Fruit fly (Drosophila melanogaster) whole organism, prepupa: ENCODE measurements around the gene CG14456.
"Not testable (repeated sequence)": the region's sequence is repeated elsewhere in the genome, so short reads cannot be mapped to it uniquely, and the experiment has no call there.

Experiments used
- CG10669 ChIP-seq: fragments of 200-800 bp; sonication (Bioruptor generic); optimal IDR thresholded peaks from 3 replicates; lab custom pipeline; 2018; ENCODE audit warnings: missing biosample characterization, mild to moderate bottlenecking, missing genetic modification characterization, moderate library complexity
- CG11762 ChIP-seq: fragments of 200-800 bp; sonication (Bioruptor generic); optimal IDR thresholded peaks from 3 replicates; lab custom pipeline; 2016; ENCODE audit warnings: missing biosample characterization, missing genetic modification characterization; ENCODE audit not compliant: insufficient read depth
- CG11902 ChIP-seq: fragments of 200-800 bp; sonication (Bioruptor generic); optimal IDR thresholded peaks from 3 replicates; lab custom pipeline; 2016; ENCODE audit warnings: missing biosample characterization, missing genetic modification characterization
- CG15336 ChIP-seq: fragments of 200-800 bp; sonication (Bioruptor generic); IDR thresholded peaks from 2 replicates; pipeline ENCODE4 v1.3.6; 2022; ENCODE audit warnings: missing biosample characterization, missing genetic modification characterization
- CG1621 ChIP-seq: fragments of 200-800 bp; sonication (Bioruptor generic); optimal IDR thresholded peaks from 3 replicates; lab custom pipeline; 2018; ENCODE audit warnings: missing biosample characterization, mild to moderate bottlenecking, missing genetic modification characterization
- CG16779 ChIP-seq: fragments of 200-800 bp; sonication (Bioruptor generic); optimal IDR thresholded peaks from 3 replicates; lab custom pipeline; 2017; ENCODE audit warnings: missing biosample characterization, mild to moderate bottlenecking, missing genetic modification characterization
- CG3032 ChIP-seq: fragments of 200-800 bp; optimal IDR thresholded peaks from 2 replicates; lab custom pipeline; 2019; ENCODE audit warnings: missing biosample characterization, mild to moderate bottlenecking, missing genetic modification characterization, moderate library complexity
- CG31627 ChIP-seq: fragments of 200-800 bp; sonication (Bioruptor generic); optimal IDR thresholded peaks from 3 replicates; lab custom pipeline; 2016; ENCODE audit warnings: missing biosample characterization, missing genetic modification characterization
- CG32006 ChIP-seq: fragments of 200-800 bp; sonication (Bioruptor generic); optimal IDR thresholded peaks from 3 replicates; lab custom pipeline; 2017; ENCODE audit warnings: missing biosample characterization, mild to moderate bottlenecking, missing genetic modification characterization
- CG3919 ChIP-seq: fragments of 200-800 bp; sonication (Bioruptor generic); optimal IDR thresholded peaks from 3 replicates; lab custom pipeline; 2016; ENCODE audit warnings: missing biosample characterization, missing genetic modification characterization
- CG4318 ChIP-seq: fragments of 200-800 bp; sonication (Bioruptor generic); optimal IDR thresholded peaks from 3 replicates; lab custom pipeline; 2017; ENCODE audit warnings: missing biosample characterization, mild to moderate bottlenecking, missing genetic modification characterization
- CG8319 ChIP-seq: fragments of 200-800 bp; sonication (Bioruptor generic); optimal IDR thresholded peaks from 3 replicates; lab custom pipeline; 2016; ENCODE audit warnings: missing biosample characterization, missing genetic modification characterization
- CG8632 ChIP-seq: fragments of 200-800 bp; sonication (Bioruptor generic); optimal IDR thresholded peaks from 3 replicates; lab custom pipeline; 2016; ENCODE audit warnings: missing biosample characterization, missing genetic modification characterization
- Gug ChIP-seq: fragments of 200-800 bp; sonication (Bioruptor generic); IDR thresholded peaks from 2 replicates; pipeline ENCODE4 v1.3.6; 2022; ENCODE audit warnings: missing biosample characterization, missing genetic modification characterization
- Hr38 ChIP-seq: sonication (Bioruptor generic); optimal IDR thresholded peaks from 2 replicates; lab custom pipeline; 2016; ENCODE audit warnings: missing biosample characterization, missing genetic modification characterization
- Hr4 ChIP-seq: fragments of 200-800 bp; sonication (Bioruptor generic); optimal IDR thresholded peaks from 3 replicates; lab custom pipeline; 2016; ENCODE audit warnings: missing biosample characterization, missing genetic modification characterization
- Sox102F ChIP-seq: fragments of 200-800 bp; sonication (Bioruptor generic); optimal IDR thresholded peaks from 2 replicates; lab custom pipeline; 2016; ENCODE audit warnings: missing biosample characterization, mild to moderate bottlenecking, missing genetic modification characterization
- Sox14 ChIP-seq: fragments of 200-800 bp; sonication (Bioruptor generic); optimal IDR thresholded peaks from 3 replicates; lab custom pipeline; 2016; ENCODE audit warnings: missing biosample characterization, missing genetic modification characterization
- achi ChIP-seq: fragments of 200-800 bp; sonication (Bioruptor generic); optimal IDR thresholded peaks from 3 replicates; lab custom pipeline; 2016; ENCODE audit warnings: missing biosample characterization, missing genetic modification characterization
- cyc ChIP-seq: fragments of 200-800 bp; sonication (Bioruptor generic); optimal IDR thresholded peaks from 3 replicates; lab custom pipeline; 2016; ENCODE audit warnings: missing biosample characterization, missing genetic modification characterization
- dac ChIP-seq: fragments of 200-800 bp; sonication (Bioruptor generic); optimal IDR thresholded peaks from 2 replicates; lab custom pipeline; 2017; ENCODE audit warnings: missing biosample characterization, mild to moderate bottlenecking, missing genetic modification characterization
- fkh ChIP-seq: fragments of 200-800 bp; sonication (Bioruptor generic); optimal IDR thresholded peaks from 3 replicates; lab custom pipeline; 2017; ENCODE audit warnings: missing biosample characterization, mild to moderate bottlenecking, missing genetic modification characterization, moderate library complexity
- lz ChIP-seq: fragments of 200-800 bp; sonication (Bioruptor generic); optimal IDR thresholded peaks from 3 replicates; lab custom pipeline; 2016; ENCODE audit warnings: missing biosample characterization, missing genetic modification characterization
- spab ChIP-seq: fragments of 200-800 bp; sonication (Bioruptor generic); optimal IDR thresholded peaks from 2 replicates; lab custom pipeline; 2017; ENCODE audit warnings: missing biosample characterization, mild to moderate bottlenecking, missing genetic modification characterization, missing genetic modification reagents
- svp ChIP-seq: fragments of 200-800 bp; sonication (Bioruptor generic); peaks from one replicate; lab custom pipeline; 2016; ENCODE audit warnings: missing biosample characterization, missing genetic modification characterization

Gene CG14456

dm6 chr3L:22665110-22665509 is 21.9 kb upstream of the CG14456 start (continued):
- TF ChIP-seq CG4318 (GFP tag; lab: Kevin White, UChicago) (no peak), lz (GFP tag; lab: Kevin White, UChicago) (peak; percentile 27), CG31627 (peak; percentile 46)

dm6 chr3L:22669275-22670006 is 17.6 kb upstream of the CG14456 start, which contains the start of gene Jhbp6:
Gene Jhbp6, plus strand, starts transcription at chr3L:22669956.
- TF ChIP-seq CG16779 (no peak), fkh (GFP tag; lab: Kevin White, UChicago) (peak; percentile 59), Sox14 (GFP tag; lab: Kevin White, UChicago) (no peak), CG32006 (GFP tag; lab: Kevin White, UChicago) (no peak), CG11902 (GFP tag; lab: Kevin White, UChicago) (no peak), svp (GFP tag; lab: Kevin White, UChicago) (peak; percentile 45)

dm6 chr3L:22670174-22670573 is 16.8 kb upstream of the CG14456 start:
- TF ChIP-seq CG15336 (GFP tag; lab: Robert Waterston, UW) = no peak
- no peak for TF ChIP-seq Hr38 (GFP tag; lab: Kevin White, UChicago)
- TF ChIP-seq CG16779 = no peak
- no peak for TF ChIP-seq spab (GFP tag; lab: Kevin White, UChicago)

DNA sequence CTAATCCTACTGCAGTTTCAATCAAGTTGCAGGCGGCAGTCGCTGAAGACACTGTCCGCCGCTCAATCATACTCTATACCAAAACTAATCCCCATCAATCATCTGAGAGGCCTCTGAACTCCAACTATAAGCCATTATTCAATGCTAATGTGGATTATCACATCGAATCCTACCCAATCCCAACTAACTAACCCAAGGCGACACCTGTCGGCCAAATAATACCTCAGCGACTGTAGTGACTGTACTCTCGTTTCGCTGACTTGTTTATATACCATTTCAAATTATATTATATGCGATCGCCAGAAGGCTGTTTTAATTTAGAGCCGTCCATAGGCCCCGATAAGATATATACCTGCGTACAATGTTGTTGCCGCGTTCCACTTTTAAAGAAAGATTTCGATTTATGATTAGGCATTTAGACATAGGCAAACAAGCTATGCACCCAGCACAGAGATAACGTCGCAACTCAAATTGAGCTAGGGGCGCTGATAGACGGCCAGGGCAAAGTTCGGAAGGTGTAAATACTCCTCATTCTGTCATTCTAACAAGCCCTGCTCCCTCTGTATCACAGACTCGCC is 15.2 kb upstream of the CG14456 start:
- TF ChIP-seq dac = no peak
- TF ChIP-seq CG3919 (GFP tag; lab: Kevin White, UChicago) = no peak
- peak; percentile 55 for TF ChIP-seq fkh (GFP tag; lab: Kevin White, UChicago)

DNA sequence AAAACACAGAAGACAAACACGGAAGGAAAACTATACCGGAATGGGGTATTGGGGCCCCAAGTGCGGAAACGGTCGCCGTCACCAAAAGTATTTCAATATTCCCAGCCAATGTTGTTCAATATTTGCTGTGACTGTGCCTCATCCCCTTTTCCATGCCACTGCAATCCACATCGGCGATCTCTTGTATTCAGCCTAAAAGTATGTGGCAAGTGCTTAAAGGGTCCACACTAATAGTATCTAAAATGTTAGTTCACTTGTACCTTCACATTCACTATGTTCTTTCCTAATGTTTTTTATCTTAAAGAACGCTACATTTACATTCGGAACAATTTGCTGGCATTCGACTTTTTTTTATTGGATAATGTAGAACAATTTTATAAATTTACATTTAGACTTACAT is 6.1 kb upstream of the CG14456 start:
- TF ChIP-seq CG11902 (GFP tag; lab: Kevin White, UChicago) (no peak), CG3032 (tag; lab: Kevin White, UChicago) (peak; percentile 61), CG10669 (GFP tag; lab: Kevin White, UChicago) (no peak), achi (GFP tag; lab: Kevin White, UChicago) (no peak), cyc (GFP tag; lab: Kevin White, UChicago) (no peak)

dm6 chr3L:22692428-22692827 is 5.4 kb downstream of the CG14456 start, which contains the start of gene CG14454:
Gene CG14454, minus strand, starts transcription at chr3L:22692528.
- not testable (repeated sequence) for TF ChIP-seq CG16779; CG8319; CG11762 (GFP tag; lab: Kevin White, UChicago)
- TF ChIP-seq, all 60 proteins: peak for 0; not testable (repeated sequence) for 60

DNA sequence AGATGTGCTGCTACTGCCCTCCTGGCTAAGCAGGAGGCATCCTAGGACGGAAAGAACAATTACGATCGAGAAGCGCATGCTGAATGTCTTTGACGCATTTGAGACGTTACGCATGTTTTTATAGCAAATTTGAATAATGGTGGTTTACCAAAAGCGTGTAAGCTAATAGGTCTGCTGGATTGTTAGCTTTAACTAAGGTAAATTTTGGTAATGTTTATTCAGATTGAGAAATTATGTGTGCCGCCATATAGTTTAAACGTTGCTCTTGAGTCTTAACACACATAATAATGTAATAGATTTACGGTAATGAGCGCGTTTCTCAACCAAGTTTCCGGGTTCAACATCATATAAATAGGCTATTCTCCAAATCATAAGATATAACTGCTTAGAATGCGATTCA is 6.7 kb downstream of the CG14456 start, which contains the start of the genes CG12546 and CG14453:
Gene CG12546 (minus strand): TSS at position 101 of the 400 bp plus-strand sequence.
Gene CG14453 (plus strand): TSS at position 372 of the 400 bp plus-strand sequence.
- TF ChIP-seq CG32006 (GFP tag; lab: Kevin White, UChicago) (no peak), cyc (GFP tag; lab: Kevin White, UChicago) (no peak), Gug (no peak), Hr4 (GFP tag; lab: Kevin White, UChicago) (no peak), CG8632 (GFP tag; lab: Kevin White, UChicago) (no peak), Sox102F (GFP tag; lab: Kevin White, UChicago) (no peak), CG1621 (tag; lab: Kevin White, UChicago) (no peak)
